Fruit fly (Drosophila melanogaster) whole organism, pupa: ENCODE measurements around the gene CG15408.

Experiments used
- CG13204 ChIP-seq: fragments of 200-800 bp; sonication (Bioruptor generic); optimal IDR thresholded peaks from 2 replicates; lab custom pipeline; 2018; ENCODE audit warnings: missing biosample characterization, mild to moderate bottlenecking, missing genetic modification characterization, moderate library complexity
- D1 ChIP-seq: fragments of 200-800 bp; sonication (Bioruptor generic); optimal IDR thresholded peaks from 2 replicates; lab custom pipeline; 2018; ENCODE audit warnings: missing biosample characterization, mild to moderate bottlenecking, missing genetic modification characterization, moderate library complexity

DNA sequence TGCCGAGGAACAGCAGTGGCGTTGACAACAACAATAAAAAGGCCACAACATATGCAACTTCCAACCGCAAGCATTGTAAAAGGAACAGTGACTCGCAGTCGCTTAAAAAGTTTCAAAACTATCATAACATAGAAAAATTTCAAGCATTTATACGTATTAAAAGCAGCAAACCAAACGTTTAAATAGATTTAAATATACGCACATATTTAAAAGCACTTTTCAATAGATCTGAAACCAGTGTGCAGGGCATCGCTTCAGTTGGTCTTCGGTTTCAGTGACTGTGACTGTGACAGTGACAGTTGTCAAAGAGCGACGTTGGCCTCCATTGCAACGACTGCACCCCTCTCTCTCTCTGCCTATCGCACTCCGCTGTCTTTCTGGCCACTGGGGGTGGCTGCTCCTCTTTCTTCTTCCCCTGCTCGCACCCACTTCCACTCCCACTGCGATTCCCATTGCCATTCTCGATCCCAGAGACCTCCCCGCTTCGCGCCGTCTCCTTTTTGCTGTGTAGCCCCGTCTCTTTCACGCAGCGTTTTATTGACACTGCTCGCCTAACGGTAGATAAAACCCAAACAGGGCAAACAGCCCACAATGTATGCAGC, 15.6 kb downstream of the CG15408 start:
- TF ChIP-seq D1 (tag; lab: Kevin White, UChicago) (peak; percentile 79), CG13204 (GFP tag; lab: Kevin White, UChicago) (peak; percentile 64)
